Fruit fly (Drosophila melanogaster): ENCODE measurements around the gene Ir94e.
A peak's percentile ranks its signal among the peaks of the same experiment; 100 is the strongest.

Gene Ir94e

DNA sequence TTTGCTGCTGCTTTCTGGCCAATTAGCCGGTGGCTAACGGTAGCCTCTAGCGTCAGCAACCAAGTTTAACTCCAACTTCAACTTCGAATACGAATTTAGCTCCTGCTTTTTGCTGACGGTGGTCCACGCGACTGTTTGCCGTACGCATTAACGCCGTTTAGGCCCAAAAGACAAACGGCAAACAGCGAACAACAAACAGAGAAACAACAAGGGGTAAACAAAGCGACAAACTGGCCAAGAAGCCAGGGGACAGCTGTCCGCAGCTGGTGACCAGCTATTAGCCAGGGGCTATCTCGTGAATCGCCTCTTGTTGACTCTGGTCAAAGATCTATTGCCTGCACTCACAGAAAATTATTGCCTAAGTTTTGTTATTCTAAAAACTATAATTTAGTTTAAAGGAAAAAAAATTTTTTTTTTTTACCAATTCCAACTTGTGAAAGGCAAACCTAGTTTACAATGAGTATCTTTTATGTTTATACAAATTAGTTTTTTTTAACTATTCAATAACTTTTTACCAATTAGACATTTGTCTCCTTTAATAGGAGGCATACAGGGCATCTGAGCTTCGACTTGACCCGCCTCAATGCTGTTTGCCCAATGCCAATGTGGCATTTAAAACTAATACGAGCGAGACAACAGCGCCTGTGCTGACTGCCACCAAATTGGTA lies 40.1 kb downstream of the Ir94e start (continued):
- TF ChIP-seq fru (optimal IDR thresholded peaks at IDR 0.05), result no peak
- TF ChIP-seq tna (GFP tag; IDR thresholded peaks at IDR 0.05; ENCODE audit: partially characterized antibody), result no peak
- no peak for TF ChIP-seq fd96Cb (tag; optimal IDR thresholded peaks at IDR 0.05)
- no peak for TF ChIP-seq CG6654 (GFP tag; optimal IDR thresholded peaks at IDR 0.05)
- TF ChIP-seq CG8478 (optimal IDR thresholded peaks at IDR 0.05), result no peak
- peak; percentile 23 for TF ChIP-seq CG11504 (tag; optimal IDR thresholded peaks at IDR 0.05)
- TF ChIP-seq Hand (GFP tag; optimal IDR thresholded peaks at IDR 0.05), result no peak
- TF ChIP-seq CG1529 (GFP tag; optimal IDR thresholded peaks at IDR 0.05), result no peak
- peak; percentile 26 for TF ChIP-seq tio (GFP tag; optimal IDR thresholded peaks at IDR 0.05)
- TF ChIP-seq MESR4 (GFP tag; optimal IDR thresholded peaks at IDR 0.05), result no peak
- no peak for TF ChIP-seq sima (GFP tag; optimal IDR thresholded peaks at IDR 0.05)
- no peak for TF ChIP-seq CG12299 (tag; optimal IDR thresholded peaks at IDR 0.05)
- no peak for TF ChIP-seq slp2 (GFP tag; optimal IDR thresholded peaks at IDR 0.05)
- peak; percentile 39; the same call in 1 of the 2 replicates for TF ChIP-seq CG1024 (GFP tag; IDR thresholded peaks at IDR 0.05)
- no peak for TF ChIP-seq Fer2 (tag; optimal IDR thresholded peaks at IDR 0.05)
- 0 out of 2 replicates have a peak, but pooled peaks have one; percentile 21 for TF ChIP-seq CG11085 (GFP tag; IDR thresholded peaks at IDR 0.05)
- TF ChIP-seq CG17912 (GFP tag; optimal IDR thresholded peaks at IDR 0.05), result no peak
- no peak for TF ChIP-seq Fer3 (tag; optimal IDR thresholded peaks at IDR 0.05)
- TF ChIP-seq Lhr (GFP tag; optimal IDR thresholded peaks at IDR 0.05), result peak; percentile 7
- TF ChIP-seq klu (GFP tag; IDR thresholded peaks at IDR 0.05), result no peak
- no peak for TF ChIP-seq al (GFP tag; IDR thresholded peaks at IDR 0.05)
- TF ChIP-seq CG3065 (GFP tag; optimal IDR thresholded peaks at IDR 0.05), result no peak
- TF ChIP-seq prd (optimal IDR thresholded peaks at IDR 0.05), result no peak
- TF ChIP-seq prd (GFP tag; IDR thresholded peaks at IDR 0.05), result no peak
- TF ChIP-seq Asciz (GFP tag; optimal IDR thresholded peaks at IDR 0.05), result peak; percentile 52
- TF ChIP-seq cad (GFP tag; optimal IDR thresholded peaks at IDR 0.05), result no peak
- TF ChIP-seq CG6175 (GFP tag; IDR thresholded peaks at IDR 0.05), result no peak
- peak; percentile 32 for TF ChIP-seq bcd (GFP tag; optimal IDR thresholded peaks at IDR 0.05)
- no peak for TF ChIP-seq Ravus (GFP tag; IDR thresholded peaks at IDR 0.05)
- TF ChIP-seq CG10979 (tag; optimal IDR thresholded peaks at IDR 0.05), result no peak
- TF ChIP-seq Atf6 (GFP tag; IDR thresholded peaks at IDR 0.05), result no peak
- no peak for TF ChIP-seq wor (GFP tag; IDR thresholded peaks at IDR 0.05)
- TF ChIP-seq CG10267 (tag; optimal IDR thresholded peaks at IDR 0.05), result no peak
- TF ChIP-seq Dad (GFP tag; optimal IDR thresholded peaks at IDR 0.05), result no peak
- no peak for TF ChIP-seq ewg (GFP tag; optimal IDR thresholded peaks at IDR 0.05)
- TF ChIP-seq btn (GFP tag; optimal IDR thresholded peaks at IDR 0.05), result no peak
- peak; percentile 27 for TF ChIP-seq NC2α (GFP tag; optimal IDR thresholded peaks at IDR 0.05)
- peak; percentile 67 for TF ChIP-seq CG43689 (GFP tag; IDR thresholded peaks at IDR 0.05)
- TF ChIP-seq sens (GFP tag), result peak; percentile 65
- TF ChIP-seq nmo (GFP tag; optimal IDR thresholded peaks at IDR 0.05), result peak; percentile 23
- TF ChIP-seq HLH54F (GFP tag; optimal IDR thresholded peaks at IDR 0.05), result no peak
- TF ChIP-seq CG15601 (tag; optimal IDR thresholded peaks at IDR 0.05), result peak; percentile 15
- no peak for TF ChIP-seq lbe (GFP tag; optimal IDR thresholded peaks at IDR 0.05)
- no peak for TF ChIP-seq gro (GFP tag; optimal IDR thresholded peaks at IDR 0.05)
- no peak for TF ChIP-seq Ada2b (GFP tag; IDR thresholded peaks at IDR 0.05)
- TF ChIP-seq CG11398 (GFP tag; optimal IDR thresholded peaks at IDR 0.05), result peak; percentile 36
- peak; percentile 77 for TF ChIP-seq Awh (GFP tag; IDR thresholded peaks at IDR 0.05)
- TF ChIP-seq ac (GFP tag; optimal IDR thresholded peaks at IDR 0.05), result no peak
- no peak for TF ChIP-seq Eip74EF (GFP tag; optimal IDR thresholded peaks at IDR 0.05)
- TF ChIP-seq Nf-YA (GFP tag; IDR thresholded peaks at IDR 0.05), result peak; percentile 49; the same call in 1 of the 2 replicates
- TF ChIP-seq CG7928 (GFP tag; optimal IDR thresholded peaks at IDR 0.05), result no peak
- peak; percentile 30 for TF ChIP-seq mirr (GFP tag; optimal IDR thresholded peaks at IDR 0.05)

All from whole organism, embryonic.